Fruit fly (Drosophila melanogaster) whole organism: ENCODE results near the gene CG12011.

Source experiments
- CG8478 ChIP-seq: fragments of >200 bp; optimal IDR thresholded peaks from 2 replicates; lab custom pipeline; 2018; ENCODE audit warnings: inconsistent platforms
- Dll ChIP-seq: fragments of >200 bp; optimal IDR thresholded peaks from 2 replicates; lab custom pipeline; 2017
- EcR ChIP-seq, 2 experiments: fragments of >200 bp; optimal IDR thresholded peaks; 2 replicates each; lab custom pipeline; 2017; ENCODE audit warnings: missing biosample characterization in 2 of 2, missing genetic modification characterization in 2 of 2, missing genetic modification reagents in 2 of 2
- pan ChIP-seq: fragments of >200 bp; optimal IDR thresholded peaks from 2 replicates; lab custom pipeline; 2017
- psq ChIP-seq: fragments of >200 bp; optimal IDR thresholded peaks from 2 replicates; lab custom pipeline; 2017
- usp ChIP-seq: fragments of >200 bp; optimal IDR thresholded peaks from 2 replicates; lab custom pipeline; 2017; ENCODE audit warnings: missing biosample characterization, missing genetic modification characterization, mixed read lengths

DNA sequence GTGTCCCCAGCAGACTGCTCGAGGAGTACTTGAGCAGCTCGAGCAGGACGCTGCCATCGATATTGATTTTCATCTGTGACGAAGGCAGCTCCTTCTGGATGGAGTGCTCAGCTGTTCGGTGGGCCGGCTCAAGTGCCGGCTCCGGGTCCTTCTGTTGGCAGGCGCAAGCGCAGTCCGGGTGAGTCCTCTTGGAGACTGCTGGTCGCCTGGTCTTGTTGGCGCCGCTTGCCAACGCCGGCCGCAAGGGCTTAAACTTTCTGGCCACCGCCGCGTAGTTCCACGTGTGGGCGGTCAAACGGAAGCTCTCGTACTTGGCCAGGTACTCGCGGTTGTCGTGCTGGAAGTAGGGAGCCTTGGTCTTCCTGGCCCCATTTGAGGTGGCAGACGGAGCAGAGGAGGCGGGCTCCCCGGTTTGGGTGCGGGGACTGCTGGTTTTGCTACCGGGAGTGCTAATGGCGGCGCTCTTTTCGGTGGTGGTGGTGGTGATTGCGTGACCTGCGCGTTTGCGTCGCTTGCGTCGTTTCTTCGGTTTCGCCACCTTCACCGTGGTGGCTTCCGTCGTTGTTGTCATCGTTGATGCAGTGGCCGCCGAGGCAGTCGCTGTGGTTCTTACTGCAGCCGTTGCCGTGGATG, 32.6 kb upstream of the CG12011 start:
- TF ChIP-seq psq (lab: Kevin White, UChicago), result no peak
- TF ChIP-seq pan (lab: Kevin White, UChicago), result no peak
- no peak for TF ChIP-seq usp
- no peak for TF ChIP-seq CG8478 (lab: Kevin White, UChicago)
- TF ChIP-seq Dll (lab: Kevin White, UChicago), result no peak
- no peak for TF ChIP-seq EcR (GFP tag; optimal IDR thresholded peaks at IDR 0.05; lab: Kevin White, UChicago)
